Worm (Caenorhabditis elegans) whole organism, mixed stage, embryonic: ENCODE measurements around the gene F56A8.8.

Experiments used
- ceh-43 ChIP-seq: fragments of 200-800 bp; sonication (Bioruptor generic); optimal IDR thresholded peaks from 2 replicates; lab custom pipeline; 2018; ENCODE audit warnings: mild to moderate bottlenecking, missing genetic modification characterization, moderate library complexity, missing compliant biosample characterization
- ces-1 ChIP-seq: fragments of 150-350 bp; optimal IDR thresholded peaks from 2 replicates; lab custom pipeline; 2014; ENCODE audit warnings: missing biosample characterization, missing genetic modification reagents, missing genetic modification characterization
- lin-13 ChIP-seq: fragments of 150-350 bp; optimal IDR thresholded peaks from 2 replicates; lab custom pipeline; 2014; ENCODE audit warnings: missing biosample characterization, missing genetic modification characterization
- pha-4 ChIP-seq: fragments of 150-350 bp; optimal IDR thresholded peaks from 2 replicates; lab custom pipeline; 2018; ENCODE audit warnings: missing biosample characterization, missing genetic modification reagents, missing genetic modification characterization
- tbx-8 ChIP-seq: fragments of 200-800 bp; sonication (Bioruptor generic); optimal IDR thresholded peaks from 2 replicates; lab custom pipeline; 2018; ENCODE audit warnings: mild to moderate bottlenecking, missing genetic modification characterization, moderate library complexity, missing compliant biosample characterization
- unc-120 ChIP-seq: sonication (generic microtip); optimal IDR thresholded peaks from 2 replicates; lab custom pipeline; 2017; ENCODE audit warnings: missing genetic modification characterization, missing compliant biosample characterization; ENCODE audit not compliant: poor library complexity, severe bottlenecking
- unc-39 ChIP-seq: fragments of 150-350 bp; optimal IDR thresholded peaks from 2 replicates; lab custom pipeline; 2014; ENCODE audit warnings: missing biosample characterization, missing genetic modification characterization
- unc-62 ChIP-seq: fragments of 150-350 bp; optimal IDR thresholded peaks from 2 replicates; lab custom pipeline; 2014; ENCODE audit warnings: missing biosample characterization, missing genetic modification reagents, missing genetic modification characterization

ce11 chrIII:13272788-13273187 lies 12.7 kb upstream of the F56A8.8 start:
- no peak for TF ChIP-seq unc-120 (tag; lab: Kevin White, UChicago)
- TF ChIP-seq ceh-43 (GFP tag; lab: Kevin White, UChicago) = no peak
- TF ChIP-seq lin-13 (tag; lab: Kevin White, UChicago) = no peak
- no peak for TF ChIP-seq ces-1
- no peak for TF ChIP-seq tbx-8 (GFP tag; lab: Kevin White, UChicago)
- no peak for TF ChIP-seq pha-4 (tag; lab: Kevin White, UChicago)
- no peak for TF ChIP-seq unc-62
- TF ChIP-seq unc-39 (tag; lab: Kevin White, UChicago) = no peak
